Worm (Caenorhabditis elegans) whole organism, L4 larva: ENCODE results near the gene fil-2.

Source experiments
- F10B5.3 ChIP-seq: sonication (generic microtip); optimal IDR thresholded peaks from 2 replicates; lab custom pipeline; 2016; ENCODE audit warnings: mild to moderate bottlenecking, missing genetic modification characterization, missing compliant biosample characterization
- F44E2.7 ChIP-seq: fragments of 200-800 bp; sonication (Bioruptor generic); IDR thresholded peaks from 2 replicates; pipeline ENCODE4 v2.1.2; 2022; ENCODE audit warnings: missing genetic modification characterization, missing compliant biosample characterization
- T20F7.1 ChIP-seq: fragments of 200-800 bp; sonication (Bioruptor generic); optimal IDR thresholded peaks from 2 replicates; lab custom pipeline; 2018; ENCODE audit warnings: mild to moderate bottlenecking, missing genetic modification characterization, missing compliant biosample characterization
- aha-1 ChIP-seq: fragments of 150-350 bp; peaks from one replicate; lab custom pipeline; 2014; ENCODE audit warnings: missing biosample characterization, missing genetic modification characterization
- ama-1 ChIP-seq: fragments of 150-350 bp; optimal IDR thresholded peaks from 2 replicates; lab custom pipeline; 2014; ENCODE audit warnings: inconsistent platforms, mixed read lengths
- ceh-20 ChIP-seq: fragments of 200-800 bp; sonication (Bioruptor generic); IDR thresholded peaks from 2 replicates; pipeline ENCODE4 v1.3.6; 2022; ENCODE audit warnings: missing genetic modification reagents, missing genetic modification characterization, missing compliant biosample characterization
- ctbp-1 ChIP-seq: fragments of 200-800 bp; sonication (Bioruptor generic); IDR thresholded peaks from 2 replicates; pipeline ENCODE4 v1.3.6; 2022; ENCODE audit warnings: missing genetic modification reagents, missing genetic modification characterization, missing compliant biosample characterization
- daf-16 ChIP-seq, 3 experiments: sonication (generic microtip); optimal IDR thresholded peaks; 2 replicates each; lab custom pipeline; 2016 to 2017; ENCODE audit warnings: missing genetic modification characterization in 3 of 3, missing genetic modification reagents in 3 of 3, mild to moderate bottlenecking in 2 of 3, missing compliant biosample characterization in 2 of 3, missing biosample characterization in 1 of 3, moderate library complexity in 1 of 3
- daf-8 ChIP-seq: fragments of 200-800 bp; sonication (Bioruptor generic); IDR thresholded peaks from 2 replicates; pipeline ENCODE4 v1.3.6; 2022; ENCODE audit warnings: missing genetic modification characterization, missing compliant biosample characterization
- dmd-6 ChIP-seq: fragments of 200-800 bp; sonication (Bioruptor generic); IDR thresholded peaks from 2 replicates; pipeline ENCODE4 v1.3.6; 2022; ENCODE audit warnings: missing genetic modification reagents, missing genetic modification characterization, missing compliant biosample characterization
- dve-1 ChIP-seq: sonication (generic microtip); optimal IDR thresholded peaks from 2 replicates; lab custom pipeline; 2017; ENCODE audit warnings: antibody characterized with exemption, mild to moderate bottlenecking, missing genetic modification characterization, missing compliant biosample characterization; ENCODE audit not compliant: insufficient read depth
- egl-27 ChIP-seq: sonication (generic microtip); optimal IDR thresholded peaks from 3 replicates; lab custom pipeline; 2017; ENCODE audit warnings: missing biosample characterization, missing genetic modification reagents, missing genetic modification characterization
- hmg-1.1 ChIP-seq: fragments of 200-800 bp; sonication (Bioruptor generic); IDR thresholded peaks from 2 replicates; pipeline ENCODE4 v1.3.6; 2022; ENCODE audit warnings: missing genetic modification reagents, missing genetic modification characterization, missing compliant biosample characterization
- jun-1 ChIP-seq: fragments of 150-350 bp; optimal IDR thresholded peaks from 2 replicates; lab custom pipeline; 2014; ENCODE audit warnings: missing biosample characterization, missing genetic modification reagents, missing genetic modification characterization
- lir-3 ChIP-seq: sonication (generic microtip); optimal IDR thresholded peaks from 2 replicates; lab custom pipeline; 2016; ENCODE audit warnings: mild to moderate bottlenecking, missing genetic modification characterization, missing compliant biosample characterization
- mdt-29 ChIP-seq: fragments of 200-800 bp; sonication (Bioruptor generic); IDR thresholded peaks from 2 replicates; pipeline ENCODE4 v1.3.6; 2022; ENCODE audit warnings: missing genetic modification reagents, missing genetic modification characterization, missing compliant biosample characterization
- mes-2 ChIP-seq: sonication (generic microtip); optimal IDR thresholded peaks from 2 replicates; lab custom pipeline; 2016; ENCODE audit warnings: missing genotype, mild to moderate bottlenecking, missing genetic modification characterization, missing compliant biosample characterization; ENCODE audit not compliant: poor library complexity, severe bottlenecking
- nhr-10 ChIP-seq: fragments of 150-350 bp; optimal IDR thresholded peaks from 2 replicates; lab custom pipeline; 2014; ENCODE audit warnings: missing biosample characterization, missing genetic modification characterization
- nhr-25 ChIP-seq: sonication (generic microtip); optimal IDR thresholded peaks from 2 replicates; lab custom pipeline; 2017; ENCODE audit warnings: missing genetic modification characterization, mild to moderate bottlenecking, missing compliant biosample characterization, antibody characterized with exemption, moderate library complexity, borderline replicate concordance; ENCODE audit not compliant: insufficient read depth
- nhr-28 ChIP-seq: fragments of 150-350 bp; optimal IDR thresholded peaks from 2 replicates; lab custom pipeline; 2014; ENCODE audit warnings: missing biosample characterization, missing genetic modification characterization
- nhr-41 ChIP-seq: fragments of 200-800 bp; sonication (Bioruptor generic); IDR thresholded peaks from 2 replicates; pipeline ENCODE4 v1.3.6; 2022; ENCODE audit warnings: missing genetic modification reagents, missing genetic modification characterization, missing compliant biosample characterization
- php-3 ChIP-seq: fragments of 200-800 bp; sonication (Bioruptor generic); IDR thresholded peaks from 2 replicates; pipeline ENCODE4 v1.3.6; 2022; ENCODE audit warnings: missing genetic modification reagents, missing genetic modification characterization, missing compliant biosample characterization
- pqm-1 ChIP-seq: sonication (generic microtip); optimal IDR thresholded peaks from 2 replicates; lab custom pipeline; 2017; ENCODE audit warnings: missing biosample characterization, missing genetic modification characterization
- rbr-2 ChIP-seq: sonication (generic microtip); optimal IDR thresholded peaks from 2 replicates; lab custom pipeline; 2016; ENCODE audit warnings: missing genotype, missing genetic modification characterization, missing compliant biosample characterization
- skn-1 ChIP-seq: fragments of 150-350 bp; optimal IDR thresholded peaks from 2 replicates; lab custom pipeline; 2014; ENCODE audit warnings: missing biosample characterization, missing genetic modification characterization
- spr-1 ChIP-seq: sonication (generic microtip); optimal IDR thresholded peaks from 2 replicates; lab custom pipeline; 2016; ENCODE audit warnings: mild to moderate bottlenecking, missing genetic modification characterization, missing compliant biosample characterization
- spr-3 ChIP-seq: fragments of 200-800 bp; sonication (Bioruptor generic); optimal IDR thresholded peaks from 2 replicates; lab custom pipeline; 2018; ENCODE audit warnings: mild to moderate bottlenecking, missing genetic modification characterization, missing compliant biosample characterization
- unc-39 ChIP-seq: sonication (generic microtip); optimal IDR thresholded peaks from 2 replicates; lab custom pipeline; 2017; ENCODE audit warnings: missing biosample characterization, missing genetic modification characterization
- unc-62 ChIP-seq, 3 experiments: fragments of 150-350 bp in 1 of 3; sonication (generic microtip); optimal IDR thresholded peaks in 2 of 3; peaks in 1 of 3; 1 replicate in 1 of 3; 2 replicates in 2 of 3; lab custom pipeline; 2014 to 2017; ENCODE audit warnings: missing biosample characterization in 3 of 3, missing genetic modification characterization in 3 of 3, missing genetic modification reagents in 3 of 3, missing genotype in 1 of 3
- zfp-3 ChIP-seq: fragments of 200-800 bp; sonication (Bioruptor generic); conservative IDR thresholded peaks from 2 replicates; pipeline ENCODE4 v1.3.6; 2022; ENCODE audit warnings: missing genetic modification reagents, missing genetic modification characterization, missing compliant biosample characterization
- zip-2 ChIP-seq: fragments of 150-350 bp; optimal IDR thresholded peaks from 2 replicates; lab custom pipeline; 2014; ENCODE audit warnings: missing biosample characterization, missing genetic modification characterization

fil-2 gene

DNA sequence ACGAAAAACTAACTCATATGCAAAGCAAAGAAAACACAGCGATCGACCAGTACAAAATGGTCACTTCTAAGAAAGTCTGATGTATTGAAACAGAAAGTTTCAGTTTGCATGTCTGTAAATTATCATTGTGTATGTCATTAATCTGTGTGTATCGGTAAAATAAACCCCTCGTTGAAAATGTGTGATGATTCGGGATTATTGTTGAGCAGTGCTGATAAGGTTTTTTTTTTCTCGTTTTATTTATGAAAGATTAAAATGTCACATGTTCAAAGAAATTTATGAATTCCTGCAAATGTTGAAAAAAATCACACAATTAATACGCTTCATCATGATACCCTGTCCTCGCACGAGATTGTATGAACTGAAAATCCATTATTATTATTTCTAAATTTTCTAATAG lies 1.2 kb downstream of the fil-2 start:
- TF ChIP-seq ama-1 (no peak), zfp-3 (GFP tag; lab: Robert Waterston, UW) (no peak), dmd-6 (GFP tag; lab: Robert Waterston, UW) (peak; percentile 32; the same call in 1 of the 2 replicates), mdt-29 (GFP tag; lab: Robert Waterston, UW) (no peak), ctbp-1 (no peak), mes-2 (tag; lab: Kevin White, UChicago) (no peak), pqm-1 (tag; lab: Kevin White, UChicago) (peak; percentile 4)

DNA sequence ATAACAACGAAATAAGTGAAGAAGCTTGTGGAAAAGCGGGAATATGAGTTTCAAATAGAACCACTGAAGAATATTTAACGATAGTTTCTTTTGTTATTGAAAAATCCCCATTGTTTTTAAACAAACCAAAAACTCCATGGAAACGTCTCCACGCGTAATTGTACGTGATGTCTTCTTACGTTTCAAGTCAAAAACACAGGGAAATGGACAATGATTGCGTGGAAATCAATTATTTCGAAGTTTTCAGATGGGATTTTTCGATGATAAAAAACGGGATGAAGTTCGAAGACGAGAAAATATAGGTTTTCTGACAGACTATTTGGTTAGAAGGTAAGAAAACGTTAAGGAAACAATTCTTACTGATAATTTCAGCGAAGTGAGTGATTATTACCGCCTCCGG lies 2.3 kb downstream of the fil-2 start, which contains the start of the genes K12B6.4 and spe-49:
Gene K12B6.4, minus strand, starts transcription at position 101 of the 400 bp plus-strand sequence.
Gene spe-49, plus strand, starts transcription at position 185 of the 400 bp plus-strand sequence.
- TF ChIP-seq skn-1 (tag; lab: Kevin White, UChicago) (no peak), lir-3 (tag; lab: Kevin White, UChicago) (no peak), aha-1 (tag; lab: Kevin White, UChicago) (peak; percentile 38), nhr-28 (tag; lab: Kevin White, UChicago) (no peak)

ce11 chrV:6286343-6286742 lies 7.5 kb downstream of the fil-2 start, which contains the start of gene srn-1:
srn-1 (minus strand) TSS chrV:6286443.
- TF ChIP-seq mes-2 (tag; lab: Kevin White, UChicago): no peak
- no peak for TF ChIP-seq ctbp-1
- TF ChIP-seq ceh-20: no peak
- TF ChIP-seq egl-27 (tag; lab: Kevin White, UChicago): no peak

DNA sequence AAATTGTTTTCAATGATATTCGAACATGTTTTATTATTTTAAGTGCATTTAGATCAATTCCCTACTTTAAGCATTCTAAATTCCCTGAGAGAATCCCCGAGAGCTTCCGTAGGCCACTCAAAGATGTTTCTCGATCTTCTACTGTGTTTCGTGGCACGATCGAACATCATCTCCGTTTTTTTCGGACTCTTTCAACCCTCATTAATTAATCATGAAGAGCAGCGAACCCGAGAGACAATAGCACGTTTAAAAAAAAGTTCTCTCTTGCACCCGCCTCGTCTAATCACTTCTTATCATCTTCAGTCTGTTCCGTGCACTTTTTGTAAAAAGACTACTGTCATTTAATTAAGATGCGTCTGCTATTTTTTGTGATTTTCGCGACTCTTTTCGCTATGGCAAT lies 9.8 kb downstream of the fil-2 start, which contains the start of gene K12B6.11:
Gene K12B6.11, plus strand, starts transcription at position 301 of the 400 bp plus-strand sequence.
- TF ChIP-seq dmd-6 (GFP tag; lab: Robert Waterston, UW) (peak; percentile 25; the same call in 1 of the 2 replicates), daf-8 (GFP tag; lab: Robert Waterston, UW) (no peak), spr-1 (tag; lab: Kevin White, UChicago) (no peak), daf-16 (GFP tag; optimal IDR thresholded peaks at IDR 0.05; lab: Kevin White, UChicago) (no peak), daf-16 (tag; optimal IDR thresholded peaks at IDR 0.05; lab: Kevin White, UChicago) (no peak), unc-39 (tag; lab: Kevin White, UChicago) (no peak)

- TF ChIP-seq nhr-41 (GFP tag; lab: Robert Waterston, UW) (no peak), T20F7.1 (GFP tag; lab: Kevin White, UChicago) (no peak), hmg-1.1 (GFP tag; lab: Robert Waterston, UW) (no peak), spr-3 (GFP tag; lab: Kevin White, UChicago) (no peak), php-3 (GFP tag; lab: Robert Waterston, UW) (peak; percentile 93), mdt-29 (GFP tag; lab: Robert Waterston, UW) (no peak), daf-16 (GFP tag; optimal IDR thresholded peaks at IDR 0.05; lab: Kevin White, UChicago) (no peak), daf-16 (tag; optimal IDR thresholded peaks at IDR 0.05; lab: Kevin White, UChicago) (peak; percentile 65), nhr-25 (no peak), pqm-1 (tag; lab: Kevin White, UChicago) (peak; percentile 54), nhr-28 (tag; lab: Kevin White, UChicago) (peak; percentile 7), mes-2 (tag; lab: Kevin White, UChicago) (no peak), zip-2 (tag; lab: Kevin White, UChicago) (no peak), dve-1 (tag; lab: Kevin White, UChicago) (peak; percentile 52), jun-1 (tag; lab: Kevin White, UChicago) (no peak), dmd-6 (GFP tag; lab: Robert Waterston, UW) (peak; percentile 30; the same call in 1 of the 2 replicates), rbr-2 (tag; lab: Kevin White, UChicago) (no peak), unc-62 (GFP tag; optimal IDR thresholded peaks at IDR 0.05 in 1 of 2; lab: Kevin White, UChicago) (no peak), unc-62 (tag; optimal IDR thresholded peaks at IDR 0.05; lab: Kevin White, UChicago) (no peak), F44E2.7 (GFP tag; lab: Robert Waterston, UW) (no peak), F10B5.3 (tag; lab: Kevin White, UChicago) (no peak), nhr-10 (tag; lab: Kevin White, UChicago) (no peak)
Observed at ce11 chrV:6291301-6291700, 12.5 kb downstream of the fil-2 start.
